Worm (Caenorhabditis elegans) whole organism, L1 larva: ENCODE results near the gene prx-2.

Experiments used
- aha-1 ChIP-seq: fragments of 150-350 bp; optimal IDR thresholded peaks from 2 replicates; lab custom pipeline; 2014; ENCODE audit warnings: missing biosample characterization, missing genetic modification characterization
- ceh-90 ChIP-seq: sonication (generic microtip); optimal IDR thresholded peaks from 2 replicates; lab custom pipeline; 2016; ENCODE audit warnings: missing genetic modification characterization, missing compliant biosample characterization
- ces-1 ChIP-seq: fragments of 150-350 bp; optimal IDR thresholded peaks from 2 replicates; lab custom pipeline; 2014; ENCODE audit warnings: missing biosample characterization, missing genetic modification reagents, missing genetic modification characterization
- fkh-10 ChIP-seq: sonication (generic microtip); optimal IDR thresholded peaks from 2 replicates; lab custom pipeline; 2017; ENCODE audit warnings: missing biosample characterization, missing genetic modification reagents, missing genetic modification characterization
- irx-1 ChIP-seq: sonication (generic microtip); optimal IDR thresholded peaks from 2 replicates; lab custom pipeline; 2016; ENCODE audit warnings: missing genetic modification characterization, missing compliant biosample characterization
- jun-1 ChIP-seq: fragments of 150-350 bp; optimal IDR thresholded peaks from 2 replicates; lab custom pipeline; 2014; ENCODE audit warnings: missing biosample characterization, missing genetic modification reagents, missing genetic modification characterization
- lin-15B ChIP-seq: fragments of 150-350 bp; sonication (generic microtip); optimal IDR thresholded peaks from 3 replicates; lab custom pipeline; 2014; ENCODE audit warnings: missing biosample characterization, missing genetic modification characterization
- nhr-12 ChIP-seq: sonication (generic microtip); optimal IDR thresholded peaks from 2 replicates; lab custom pipeline; 2017; ENCODE audit warnings: missing biosample characterization, missing genetic modification characterization
- nhr-76 ChIP-seq: sonication (generic microtip); optimal IDR thresholded peaks from 2 replicates; lab custom pipeline; 2017; ENCODE audit warnings: missing biosample characterization, missing genetic modification characterization

- TF ChIP-seq jun-1 (no peak), aha-1 (tag; lab: Kevin White, UChicago) (no peak), nhr-76 (no peak), irx-1 (tag; lab: Kevin White, UChicago) (no peak), lin-15B (tag; lab: Kevin White, UChicago) (no peak), nhr-12 (tag; lab: Kevin White, UChicago) (no peak), fkh-10 (GFP tag; lab: Kevin White, UChicago) (no peak), ceh-90 (tag; lab: Kevin White, UChicago) (no peak), ces-1 (GFP tag; lab: Kevin White, UChicago) (no peak)
Observed at ce11 chrIV:11603265-11603840, 40.6 kb upstream of the prx-2 start.
